Worm (Caenorhabditis elegans) whole organism, late embryonic: Measurements from ENCODE around the gene col-102.

Experiments
- ceh-6 ChIP-seq: fragments of 200-800 bp; sonication (Bioruptor generic); optimal IDR thresholded peaks from 2 replicates; lab custom pipeline; 2018; ENCODE audit warnings: mild to moderate bottlenecking, missing genetic modification characterization, missing compliant biosample characterization
- ets-4 ChIP-seq: sonication (generic microtip); optimal IDR thresholded peaks from 2 replicates; lab custom pipeline; 2016; ENCODE audit warnings: missing genetic modification characterization, missing compliant biosample characterization
- nhr-11 ChIP-seq: fragments of 150-350 bp; optimal IDR thresholded peaks from 2 replicates; lab custom pipeline; 2014; ENCODE audit warnings: missing biosample characterization, missing genetic modification characterization
- rnt-1 ChIP-seq: sonication (generic microtip); optimal IDR thresholded peaks from 2 replicates; lab custom pipeline; 2016; ENCODE audit warnings: missing genetic modification characterization, missing compliant biosample characterization
- tbx-2 ChIP-seq: sonication (generic microtip); optimal IDR thresholded peaks from 2 replicates; lab custom pipeline; 2016; ENCODE audit warnings: missing genetic modification characterization, missing compliant biosample characterization

DNA sequence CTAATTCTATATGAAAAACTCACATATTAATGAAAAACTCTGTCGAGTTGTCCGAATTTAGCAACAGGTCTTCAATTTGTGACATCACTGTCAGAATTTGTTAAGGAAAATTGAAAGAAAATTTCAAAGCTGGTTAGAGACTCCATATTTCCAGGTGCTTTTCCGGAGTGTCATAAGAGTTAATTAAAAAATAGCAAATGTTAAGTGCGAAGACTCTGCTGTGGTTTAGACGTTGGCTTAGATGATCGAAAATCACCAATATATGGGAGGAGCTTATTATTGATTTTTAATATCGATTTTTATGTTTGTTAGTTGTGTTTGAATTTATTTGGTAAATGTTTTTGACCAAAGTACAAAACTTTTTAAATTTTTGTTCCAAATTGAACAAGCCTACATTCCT, 16.5 kb upstream of the col-102 start, which contains the start of gene C18H7.12:
- TF ChIP-seq ets-4 (tag; lab: Kevin White, UChicago) (no peak), rnt-1 (tag; lab: Kevin White, UChicago) (no peak), tbx-2 (no peak), nhr-11 (tag; lab: Kevin White, UChicago) (no peak), ceh-6 (GFP tag; lab: Kevin White, UChicago) (no peak)
